Fruit fly (Drosophila melanogaster) whole organism, adult: ENCODE data around the gene CG2225.

Experiments used
- CG12768 ChIP-seq: fragments of 200-800 bp; sonication (Bioruptor generic); optimal IDR thresholded peaks from 2 replicates; lab custom pipeline; 2017; ENCODE audit warnings: missing biosample characterization, missing genetic modification characterization, mild to moderate bottlenecking, moderate library complexity, missing genetic modification reagents
- CG1620 ChIP-seq: fragments of 200-800 bp; sonication (Bioruptor generic); optimal IDR thresholded peaks from 2 replicates; lab custom pipeline; 2016; ENCODE audit warnings: missing biosample characterization, missing genetic modification characterization
- CG5204 ChIP-seq: fragments of 200-800 bp; sonication (Bioruptor generic); optimal IDR thresholded peaks from 2 replicates; lab custom pipeline; 2016; ENCODE audit warnings: missing biosample characterization, missing genetic modification characterization
- CG7045 ChIP-seq: fragments of 200-800 bp; sonication (Bioruptor generic); optimal IDR thresholded peaks from 2 replicates; lab custom pipeline; 2017; ENCODE audit warnings: missing biosample characterization, mild to moderate bottlenecking, missing genetic modification characterization
- CG7101 ChIP-seq: fragments of 200-800 bp; sonication (Bioruptor generic); optimal IDR thresholded peaks from 2 replicates; lab custom pipeline; 2018; ENCODE audit warnings: missing biosample characterization, mild to moderate bottlenecking, missing genetic modification characterization, moderate library complexity
- Clk ChIP-seq: fragments of 200-800 bp; sonication (Bioruptor generic); optimal IDR thresholded peaks from 2 replicates; lab custom pipeline; 2017; ENCODE audit warnings: missing biosample characterization, missing genetic modification characterization
- Crg-1 ChIP-seq: fragments of 200-800 bp; sonication (Bioruptor generic); optimal IDR thresholded peaks from 2 replicates; lab custom pipeline; 2016; ENCODE audit warnings: missing biosample characterization, missing genetic modification characterization
- cic ChIP-seq: fragments of 200-800 bp; sonication (Bioruptor generic); optimal IDR thresholded peaks from 2 replicates; lab custom pipeline; 2017; ENCODE audit warnings: missing biosample characterization, mild to moderate bottlenecking, missing genetic modification characterization, moderate library complexity
- ovo ChIP-seq: fragments of 200-800 bp; sonication (Bioruptor generic); optimal IDR thresholded peaks from 2 replicates; lab custom pipeline; 2016; ENCODE audit warnings: missing biosample characterization, missing genetic modification characterization
- toe ChIP-seq: fragments of 200-800 bp; sonication (Bioruptor generic); optimal IDR thresholded peaks from 2 replicates; lab custom pipeline; 2016; ENCODE audit warnings: missing biosample characterization, missing genetic modification characterization

DNA sequence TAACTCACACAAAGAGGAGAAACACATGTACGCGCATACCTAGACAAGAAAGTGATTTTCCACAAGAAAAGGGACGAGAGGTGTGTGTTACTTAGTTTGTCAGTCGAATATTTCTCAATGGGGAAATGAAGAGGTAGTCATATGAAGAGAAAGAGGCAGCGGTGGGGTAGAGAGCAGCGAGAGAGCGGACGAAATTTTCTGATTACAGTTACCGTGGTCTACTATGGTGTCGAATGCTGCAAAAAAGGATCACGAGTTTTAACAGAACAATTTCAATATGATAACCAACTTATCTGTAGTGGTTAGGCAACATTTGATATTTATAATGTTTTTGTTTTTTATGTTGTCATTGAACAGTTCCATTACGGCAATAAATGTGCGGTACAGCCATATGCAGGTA is 44.4 kb downstream of the CG2225 start:
- TF ChIP-seq toe (GFP tag; lab: Kevin White, UChicago) (no peak), Crg-1 (GFP tag; lab: Kevin White, UChicago) (no peak), CG7045 (GFP tag; lab: Kevin White, UChicago) (no peak), CG5204 (no peak), CG7101 (no peak), ovo (GFP tag; lab: Kevin White, UChicago) (no peak), cic (no peak), Clk (GFP tag; lab: Kevin White, UChicago) (no peak), CG1620 (GFP tag; lab: Kevin White, UChicago) (no peak), CG12768 (GFP tag; lab: Kevin White, UChicago) (no peak)
